Fruit fly (Drosophila melanogaster) whole organism, embryonic: ENCODE measurements around the gene synr.

ENCODE experiments used
- CG10462 ChIP-seq: fragments of 200-800 bp; sonication (Bioruptor generic); optimal IDR thresholded peaks from 2 replicates; lab custom pipeline; 2016; ENCODE audit warnings: missing biosample characterization, missing genetic modification characterization
- CG10959 ChIP-seq: fragments of 200-800 bp; sonication (Bioruptor generic); IDR thresholded peaks from 2 replicates; pipeline ENCODE4 v1.3.6; 2022; ENCODE audit warnings: missing biosample characterization, missing genetic modification characterization
- CG11560 ChIP-seq: fragments of 200-800 bp; sonication (Bioruptor generic); IDR thresholded peaks from 3 replicates; pipeline ENCODE4 v1.3.6; 2022; ENCODE audit warnings: missing biosample characterization, missing genetic modification characterization
- CG11695 ChIP-seq: fragments of 200-800 bp; sonication (Bioruptor generic); IDR thresholded peaks from 3 replicates; pipeline ENCODE4 v1.3.6; 2022; ENCODE audit warnings: missing biosample characterization, missing genetic modification characterization
- CG15479 ChIP-seq: fragments of 200-800 bp; sonication (Bioruptor generic); optimal IDR thresholded peaks from 3 replicates; lab custom pipeline; 2019; ENCODE audit warnings: missing biosample characterization, mild to moderate bottlenecking, missing genetic modification characterization, moderate library complexity
- CG30403 ChIP-seq: fragments of 200-800 bp; sonication (Bioruptor generic); optimal IDR thresholded peaks from 3 replicates; lab custom pipeline; 2016; ENCODE audit warnings: missing biosample characterization, missing genetic modification characterization
- CG32772 ChIP-seq: fragments of 200-800 bp; sonication (Bioruptor generic); IDR thresholded peaks from 2 replicates; pipeline ENCODE4 v1.3.6; 2022; ENCODE audit warnings: missing biosample characterization, missing genetic modification characterization
- CG33557 ChIP-seq: fragments of 200-800 bp; sonication (Bioruptor generic); optimal IDR thresholded peaks from 2 replicates; lab custom pipeline; 2019; ENCODE audit warnings: missing biosample characterization, mild to moderate bottlenecking, missing genetic modification characterization, moderate library complexity
- CG34224 ChIP-seq: fragments of 200-800 bp; sonication (Bioruptor generic); IDR thresholded peaks from 3 replicates; pipeline ENCODE4 v1.3.6; 2022; ENCODE audit warnings: missing biosample characterization, missing genetic modification characterization; ENCODE audit not compliant: partially characterized antibody
- CG3847 ChIP-seq: fragments of 200-800 bp; sonication (Bioruptor generic); IDR thresholded peaks from 2 replicates; pipeline ENCODE4 v1.3.6; 2022; ENCODE audit warnings: missing biosample characterization, missing genetic modification characterization
- CG6791 ChIP-seq: fragments of 200-800 bp; sonication (Bioruptor generic); IDR thresholded peaks from 3 replicates; pipeline ENCODE4 v1.3.6; 2022; ENCODE audit warnings: missing biosample characterization, missing genetic modification characterization; ENCODE audit not compliant: partially characterized antibody
- CG7745 ChIP-seq: fragments of 200-800 bp; sonication (Bioruptor generic); optimal IDR thresholded peaks from 2 replicates; lab custom pipeline; 2018; ENCODE audit warnings: missing biosample characterization, mild to moderate bottlenecking, missing genetic modification characterization, moderate library complexity
- CG7928 ChIP-seq: fragments of 200-800 bp; sonication (Bioruptor generic); optimal IDR thresholded peaks from 2 replicates; lab custom pipeline; 2017; ENCODE audit warnings: missing biosample characterization, mild to moderate bottlenecking, missing genetic modification characterization
- CG8290 ChIP-seq, 3 experiments: fragments of 200-800 bp; sonication (Bioruptor generic); optimal IDR thresholded peaks; 2 replicates each; lab custom pipeline; 2016 to 2019; ENCODE audit warnings: missing biosample characterization in 3 of 3, missing genetic modification characterization in 3 of 3, mild to moderate bottlenecking in 2 of 3, moderate library complexity in 1 of 3
- CG8359 ChIP-seq: fragments of 200-800 bp; sonication (Bioruptor generic); optimal IDR thresholded peaks from 2 replicates; lab custom pipeline; 2017; ENCODE audit warnings: missing biosample characterization, mild to moderate bottlenecking, missing genetic modification characterization, borderline replicate concordance
- CG8924 ChIP-seq: fragments of 200-800 bp; optimal IDR thresholded peaks from 3 replicates; lab custom pipeline; 2019; ENCODE audit warnings: missing biosample characterization, mild to moderate bottlenecking, missing genetic modification characterization, moderate library complexity
- Camta ChIP-seq: fragments of 200-800 bp; sonication (Bioruptor generic); optimal IDR thresholded peaks from 2 replicates; lab custom pipeline; 2016; ENCODE audit warnings: missing biosample characterization, missing genetic modification characterization
- CoRest ChIP-seq: fragments of 200-800 bp; sonication (Bioruptor generic); optimal IDR thresholded peaks from 3 replicates; lab custom pipeline; 2018; ENCODE audit warnings: missing biosample characterization, mild to moderate bottlenecking, missing genetic modification characterization, moderate library complexity
- CrebB ChIP-seq: fragments of 200-800 bp; sonication (Bioruptor generic); optimal IDR thresholded peaks from 3 replicates; lab custom pipeline; 2018; ENCODE audit warnings: missing biosample characterization, mild to moderate bottlenecking, missing genetic modification characterization
- Ets97D ChIP-seq: fragments of 200-800 bp; sonication (Bioruptor generic); optimal IDR thresholded peaks from 3 replicates; lab custom pipeline; 2016; ENCODE audit warnings: missing biosample characterization, missing genetic modification characterization
- NfI ChIP-seq: fragments of 200-800 bp; sonication (Bioruptor generic); optimal IDR thresholded peaks from 3 replicates; lab custom pipeline; 2018; ENCODE audit warnings: missing biosample characterization, mild to moderate bottlenecking, missing genetic modification characterization, moderate library complexity
- Sox102F ChIP-seq: fragments of 200-800 bp; sonication (Bioruptor generic); optimal IDR thresholded peaks from 2 replicates; lab custom pipeline; 2018; ENCODE audit warnings: missing biosample characterization, mild to moderate bottlenecking, missing genetic modification characterization, moderate library complexity
- Spps ChIP-seq: fragments of 200-800 bp; sonication (Bioruptor generic); optimal IDR thresholded peaks from 2 replicates; lab custom pipeline; 2018; ENCODE audit warnings: missing biosample characterization, mild to moderate bottlenecking, missing genetic modification characterization
- Ssrp ChIP-seq: fragments of 200-800 bp; sonication (Bioruptor generic); optimal IDR thresholded peaks from 2 replicates; lab custom pipeline; 2018; ENCODE audit warnings: missing biosample characterization, mild to moderate bottlenecking, missing genetic modification characterization, moderate library complexity
- Stat92E ChIP-seq, 3 experiments: fragments of >200 bp in 2 of 3; fragments of 200-800 bp in 1 of 3; sonication (Bioruptor generic) in 1 of 3; optimal IDR thresholded peaks; 2 replicates each; lab custom pipeline; 2017 to 2019; ENCODE audit warnings: missing biosample characterization in 3 of 3, missing genetic modification characterization in 3 of 3, mild to moderate bottlenecking in 1 of 3, moderate library complexity in 1 of 3
- ab ChIP-seq: fragments of 200-800 bp; sonication (Bioruptor generic); optimal IDR thresholded peaks from 2 replicates; lab custom pipeline; 2016; ENCODE audit warnings: missing biosample characterization, missing genetic modification characterization
- ara ChIP-seq: fragments of 200-800 bp; sonication (Bioruptor generic); IDR thresholded peaks from 2 replicates; pipeline ENCODE4 v1.3.6; 2022; ENCODE audit warnings: missing biosample characterization, missing genetic modification characterization
- cad ChIP-seq: fragments of >200 bp; optimal IDR thresholded peaks from 2 replicates; lab custom pipeline; 2017; ENCODE audit warnings: missing biosample characterization, missing genetic modification characterization
- cwo ChIP-seq: fragments of 200-800 bp; sonication (Bioruptor generic); optimal IDR thresholded peaks from 3 replicates; lab custom pipeline; 2017; ENCODE audit warnings: missing biosample characterization, missing genetic modification characterization, mild to moderate bottlenecking, moderate library complexity, missing genetic modification reagents
- dm ChIP-seq: fragments of 200-800 bp; sonication (Bioruptor generic); optimal IDR thresholded peaks from 3 replicates; lab custom pipeline; 2016; ENCODE audit warnings: missing biosample characterization, missing genetic modification characterization
- exex ChIP-seq: fragments of 200-800 bp; sonication (Bioruptor generic); optimal IDR thresholded peaks from 4 replicates; lab custom pipeline; 2018; ENCODE audit warnings: missing biosample characterization, mild to moderate bottlenecking, missing genetic modification characterization, moderate library complexity
- gfzf ChIP-seq: fragments of 200-800 bp; sonication (Bioruptor generic); optimal IDR thresholded peaks from 2 replicates; lab custom pipeline; 2016; ENCODE audit warnings: missing biosample characterization, mild to moderate bottlenecking, missing genetic modification characterization, moderate library complexity
- kni ChIP-seq: fragments of 200-800 bp; sonication (Bioruptor generic); optimal IDR thresholded peaks from 3 replicates; lab custom pipeline; 2017; ENCODE audit warnings: mild to moderate bottlenecking, missing biosample characterization, missing genetic modification reagents, missing genetic modification characterization
- lbe ChIP-seq: fragments of 200-800 bp; sonication (Bioruptor generic); optimal IDR thresholded peaks from 2 replicates; lab custom pipeline; 2016; ENCODE audit warnings: missing biosample characterization, mild to moderate bottlenecking, missing genetic modification characterization
- mam ChIP-seq: fragments of 200-800 bp; sonication (Bioruptor generic); optimal IDR thresholded peaks from 3 replicates; lab custom pipeline; 2016; ENCODE audit warnings: missing biosample characterization, missing genetic modification characterization
- nom ChIP-seq: fragments of 200-800 bp; sonication (Bioruptor generic); optimal IDR thresholded peaks from 2 replicates; lab custom pipeline; 2017; ENCODE audit warnings: missing biosample characterization, missing genetic modification characterization, mild to moderate bottlenecking, moderate library complexity, missing genetic modification reagents
- odd ChIP-seq: fragments of 200-800 bp; sonication (Bioruptor generic); optimal IDR thresholded peaks from 2 replicates; lab custom pipeline; 2017; ENCODE audit warnings: missing biosample characterization, mild to moderate bottlenecking, missing genetic modification characterization
- pan ChIP-seq, 4 experiments: fragments of >200 bp in 3 of 4; fragments of 200-800 bp in 1 of 4; sonication (Bioruptor generic) in 1 of 4; optimal IDR thresholded peaks in 3 of 4; IDR thresholded peaks in 1 of 4; 2 replicates each; pipeline versions ENCODE4 v1.3.6 to Lab custom; 2017 to 2022; ENCODE audit warnings: missing biosample characterization in 2 of 4, missing genetic modification characterization in 2 of 4, mixed read lengths in 1 of 4
- prd ChIP-seq, 3 experiments: fragments of >200 bp in 2 of 3; fragments of 200-800 bp in 1 of 3; sonication (Bioruptor generic) in 1 of 3; optimal IDR thresholded peaks in 2 of 3; IDR thresholded peaks in 1 of 3; 2 replicates in 2 of 3; 3 replicates in 1 of 3; pipeline versions ENCODE4 v1.3.6 to Lab custom; 2017 to 2022; ENCODE audit warnings: missing biosample characterization in 1 of 3, missing genetic modification characterization in 1 of 3
- pros ChIP-seq: fragments of 200-800 bp; sonication (Bioruptor generic); optimal IDR thresholded peaks from 3 replicates; lab custom pipeline; 2019; ENCODE audit warnings: missing biosample characterization, mild to moderate bottlenecking, missing genetic modification characterization, moderate library complexity
- repo ChIP-seq: fragments of 200-800 bp; sonication (Bioruptor generic); optimal IDR thresholded peaks from 2 replicates; lab custom pipeline; 2016; ENCODE audit warnings: missing biosample characterization, missing genetic modification characterization
- sd ChIP-seq: fragments of 200-800 bp; sonication (Bioruptor generic); optimal IDR thresholded peaks from 3 replicates; lab custom pipeline; 2018; ENCODE audit warnings: missing biosample characterization, mild to moderate bottlenecking, missing genetic modification characterization, moderate library complexity
- sna ChIP-seq: fragments of 200-800 bp; sonication (Bioruptor generic); IDR thresholded peaks from 2 replicates; pipeline ENCODE4 v1.3.6; 2022; ENCODE audit warnings: missing biosample characterization, missing genetic modification characterization; ENCODE audit not compliant: partially characterized antibody
- sob ChIP-seq: fragments of 200-800 bp; sonication (Bioruptor generic); IDR thresholded peaks from 2 replicates; pipeline ENCODE4 v1.3.6; 2022; ENCODE audit warnings: missing biosample characterization, missing genetic modification characterization
- tio ChIP-seq: fragments of 200-800 bp; sonication (Bioruptor generic); optimal IDR thresholded peaks from 2 replicates; lab custom pipeline; 2017; ENCODE audit warnings: missing biosample characterization, missing genetic modification characterization, inconsistent platforms
- yki ChIP-seq: fragments of >200 bp; optimal IDR thresholded peaks from 3 replicates; lab custom pipeline; 2018
- zen ChIP-seq: fragments of 200-800 bp; sonication (Bioruptor generic); optimal IDR thresholded peaks from 3 replicates; lab custom pipeline; 2018; ENCODE audit warnings: missing biosample characterization, mild to moderate bottlenecking, missing genetic modification characterization, moderate library complexity
- zen2 ChIP-seq: fragments of 200-800 bp; sonication (Bioruptor generic); IDR thresholded peaks from 3 replicates; pipeline ENCODE4 v1.3.6; 2022; ENCODE audit warnings: missing biosample characterization, missing genetic modification characterization; ENCODE audit not compliant: partially characterized antibody

Gene synr

DNA sequence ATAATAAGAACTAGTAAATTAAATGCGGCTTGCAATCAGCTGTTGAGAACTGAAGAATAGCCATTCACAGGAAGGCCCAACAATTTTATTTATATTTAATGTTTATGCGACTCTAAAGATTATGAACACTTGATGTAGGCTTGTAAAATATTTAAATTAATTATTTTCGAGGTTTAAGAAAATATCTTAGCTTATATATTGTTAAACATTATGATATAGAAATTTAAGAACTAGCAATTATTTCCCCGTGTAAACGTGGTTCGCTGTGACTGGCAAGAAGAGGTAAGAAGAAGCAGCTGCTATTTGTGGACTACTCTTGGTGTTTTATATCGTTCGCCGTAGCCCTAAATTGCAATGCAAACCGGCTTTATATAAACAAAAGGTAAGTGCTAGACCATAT lies 2.8 kb downstream of the synr start, which contains the start of the genes mRpL24 and betaggt-I (continued):
- TF ChIP-seq pan (optimal IDR thresholded peaks at IDR 0.05; lab: Kevin White, UChicago) (no peak), pan (GFP tag; optimal IDR thresholded peaks at IDR 0.05 in 1 of 2, IDR thresholded peaks at IDR 0.05 in 1 of 2) (peak in 1 of 2 experiments; percentile 99), Ets97D (GFP tag; lab: Kevin White, UChicago) (peak; percentile 61), cad (GFP tag; lab: Kevin White, UChicago) (no peak), Sox102F (GFP tag; lab: Kevin White, UChicago) (peak; percentile 98), exex (peak; percentile 87), repo (peak; percentile 12), CG3847 (GFP tag; lab: Robert Waterston, UW) (peak; percentile 97), CoRest (tag; lab: Kevin White, UChicago) (peak; percentile 98), Camta (GFP tag; lab: Kevin White, UChicago) (peak; percentile 68), sna (GFP tag; lab: Robert Waterston, UW) (0 out of 2 replicates have a peak, but pooled peaks have one; percentile 19), Spps (tag; lab: Kevin White, UChicago) (peak; percentile 94), odd (GFP tag; lab: Kevin White, UChicago) (peak; percentile 90), CG11695 (GFP tag; lab: Robert Waterston, UW) (peak; percentile 96), lbe (GFP tag; lab: Kevin White, UChicago) (peak; percentile 95), Ssrp (peak; percentile 97), CG32772 (GFP tag; lab: Robert Waterston, UW) (peak; percentile 96), CG8290 (GFP tag; optimal IDR thresholded peaks at IDR 0.05; lab: Kevin White, UChicago) (peak; percentile 84), CG8290 (tag; optimal IDR thresholded peaks at IDR 0.05; lab: Kevin White, UChicago) (peak; percentile 9 to 74), cwo (GFP tag; lab: Kevin White, UChicago) (peak; percentile 89), CG10462 (GFP tag; lab: Kevin White, UChicago) (peak; percentile 91), CG30403 (peak; percentile 98), zen2 (GFP tag; lab: Robert Waterston, UW) (no peak), ara (GFP tag; lab: Robert Waterston, UW) (peak; percentile 97), pros (peak; percentile 29), CrebB (tag; lab: Kevin White, UChicago) (peak; percentile 92), yki (lab: Kevin White, UChicago) (peak; percentile 56), CG10959 (peak; percentile 83), CG8359 (GFP tag; lab: Kevin White, UChicago) (peak; percentile 77), CG34224 (GFP tag; lab: Robert Waterston, UW) (no peak), CG11560 (peak; percentile 83), CG6791 (no peak), sob (GFP tag; lab: Robert Waterston, UW) (peak; percentile 97), mam (peak; percentile 83), prd (optimal IDR thresholded peaks at IDR 0.05; lab: Kevin White, UChicago) (no peak), prd (GFP tag; IDR thresholded peaks at IDR 0.05; lab: Robert Waterston, UW) (peak; percentile 97), NfI (GFP tag; lab: Kevin White, UChicago) (peak; percentile 97), CG33557 (GFP tag; lab: Kevin White, UChicago) (peak; percentile 92), tio (GFP tag; lab: Kevin White, UChicago) (peak; percentile 91), CG8924 (peak; percentile 98), nom (GFP tag; lab: Kevin White, UChicago) (peak; percentile 88), zen (tag; lab: Kevin White, UChicago) (peak; percentile 95), gfzf (GFP tag; lab: Kevin White, UChicago) (no peak), kni (no peak), dm (GFP tag; lab: Kevin White, UChicago) (peak; percentile 67), ab (GFP tag; lab: Kevin White, UChicago) (peak; percentile 35), CG7928 (GFP tag; lab: Kevin White, UChicago) (peak; percentile 77), CG15479 (GFP tag; lab: Kevin White, UChicago) (no peak), Stat92E (GFP tag; optimal IDR thresholded peaks at IDR 0.05; lab: Kevin White, UChicago) (peak in 1 of 3 experiments; percentile 85), CG7745 (tag; lab: Kevin White, UChicago) (peak; percentile 58), sd (tag; lab: Kevin White, UChicago) (peak; percentile 89)
